Fruit fly (Drosophila melanogaster) whole organism: ENCODE data around the gene 2mit.

Experiments
- CG8478 ChIP-seq: fragments of >200 bp; optimal IDR thresholded peaks from 2 replicates; lab custom pipeline; 2018; ENCODE audit warnings: inconsistent platforms
- Dll ChIP-seq: fragments of >200 bp; optimal IDR thresholded peaks from 2 replicates; lab custom pipeline; 2017
- EcR ChIP-seq, 2 experiments: fragments of >200 bp; optimal IDR thresholded peaks; 2 replicates each; lab custom pipeline; 2017; ENCODE audit warnings: missing biosample characterization in 2 of 2, missing genetic modification characterization in 2 of 2, missing genetic modification reagents in 2 of 2
- pan ChIP-seq: fragments of >200 bp; optimal IDR thresholded peaks from 2 replicates; lab custom pipeline; 2017
- psq ChIP-seq: fragments of >200 bp; optimal IDR thresholded peaks from 2 replicates; lab custom pipeline; 2017

dm6 chr3R:13082382-13082781 is 73.1 kb downstream of the 2mit start:
- TF ChIP-seq pan (lab: Kevin White, UChicago) (no peak), CG8478 (lab: Kevin White, UChicago) (no peak), Dll (no peak), psq (lab: Kevin White, UChicago) (no peak), EcR (GFP tag; optimal IDR thresholded peaks at IDR 0.05; lab: Kevin White, UChicago) (no peak)
